Worm (Caenorhabditis elegans): Measurements from ENCODE around the gene pgph-2.

Gene pgph-2

ce11 chrV:5765081-5765480, at the start of gene pgph-2:
Gene pgph-2, plus strand, starts transcription at chrV:5765127.
- TF ChIP-seq nhr-76 (tag; optimal IDR thresholded peaks at IDR 0.05), result no peak
- TF ChIP-seq jun-1 (tag; optimal IDR thresholded peaks at IDR 0.05), result no peak
- TF ChIP-seq lin-39 (tag; optimal IDR thresholded peaks at IDR 0.05), result no peak
- no peak for TF ChIP-seq ZK546.5 (tag; optimal IDR thresholded peaks at IDR 0.05)
- TF ChIP-seq lsy-12 (tag; optimal IDR thresholded peaks at IDR 0.05), result no peak
- TF ChIP-seq nhr-11 (tag; optimal IDR thresholded peaks at IDR 0.05), result no peak
- peak; percentile 74 for TF ChIP-seq elt-2 (tag; optimal IDR thresholded peaks at IDR 0.05)
- TF ChIP-seq eor-1 (tag; optimal IDR thresholded peaks at IDR 0.05), result no peak
- no peak for TF ChIP-seq lin-15B (tag; optimal IDR thresholded peaks at IDR 0.05)
- no peak for TF ChIP-seq nhr-77 (tag; optimal IDR thresholded peaks at IDR 0.05)
- TF ChIP-seq mml-1 (tag; optimal IDR thresholded peaks at IDR 0.05), result no peak
- TF ChIP-seq pha-4 (tag; optimal IDR thresholded peaks at IDR 0.05), result peak; percentile 18
- TF ChIP-seq pqm-1 (tag; optimal IDR thresholded peaks at IDR 0.05), result peak; percentile 76
- no peak for TF ChIP-seq mdl-1 (tag; optimal IDR thresholded peaks at IDR 0.05)
- no peak for TF ChIP-seq ama-1 (optimal IDR thresholded peaks at IDR 0.05)

ce11 chrV:5716508-5716907, 48.4 kb upstream of the pgph-2 start, which contains the start of gene K09H11.9:
Gene K09H11.9, minus strand, starts transcription at chrV:5716608.
- TF ChIP-seq nhr-43 (tag; optimal IDR thresholded peaks at IDR 0.05; ENCODE audit: poor library complexity, severe bottlenecking) (no peak), elt-1 (tag; optimal IDR thresholded peaks at IDR 0.05) (no peak), unc-39 (tag; optimal IDR thresholded peaks at IDR 0.05) (no peak), egl-27 (tag; optimal IDR thresholded peaks at IDR 0.05) (no peak), ceh-82 (tag; optimal IDR thresholded peaks at IDR 0.05) (no peak), zag-1 (tag; optimal IDR thresholded peaks at IDR 0.05) (no peak), hmg-11 (tag; optimal IDR thresholded peaks at IDR 0.05) (no peak)

DNA sequence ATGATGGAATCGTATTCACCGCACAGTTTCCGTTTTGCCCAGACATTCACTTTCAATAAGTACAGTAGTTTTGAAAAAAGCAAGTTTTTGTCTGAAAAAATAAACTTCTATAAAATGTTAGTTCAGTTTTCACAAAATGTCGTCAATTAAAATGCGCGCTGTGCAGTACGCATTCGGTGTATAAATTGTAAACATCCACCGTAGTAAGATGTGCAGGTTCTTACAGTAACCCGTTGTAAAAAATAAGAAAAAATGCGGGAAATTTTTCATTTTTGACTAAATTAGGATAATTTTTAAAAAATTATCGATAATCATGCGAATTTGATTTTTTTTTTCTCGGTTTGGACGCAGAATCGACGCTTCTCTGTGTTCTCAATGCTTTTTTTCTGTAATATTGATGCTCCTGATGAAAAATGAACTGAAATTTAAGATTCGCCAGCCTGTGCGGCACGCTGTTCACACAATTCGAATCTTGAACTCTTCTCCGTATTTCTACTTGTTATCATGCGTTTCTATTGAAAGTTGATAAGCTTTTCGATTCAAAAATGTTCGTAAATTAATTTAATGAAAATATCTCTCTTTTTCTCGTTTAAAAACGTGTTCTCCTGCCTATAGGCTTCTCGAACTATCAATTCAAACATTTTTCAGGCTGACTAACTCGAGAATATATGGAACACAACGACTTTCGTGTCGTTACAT, 47.5 kb upstream of the pgph-2 start, which contains the start of gene rga-3:
rga-3 (plus strand) TSS at position 649 of the 699 bp plus-strand sequence.
- TF ChIP-seq ceh-82 (tag; optimal IDR thresholded peaks at IDR 0.05) (no peak), fos-1 (tag; optimal IDR thresholded peaks at IDR 0.05) (no peak), pha-4 (tag; optimal IDR thresholded peaks at IDR 0.05) (no peak), tbx-2 (tag; optimal IDR thresholded peaks at IDR 0.05) (no peak), ama-1 (optimal IDR thresholded peaks at IDR 0.05) (no peak), nhr-25 (tag; optimal IDR thresholded peaks at IDR 0.05) (no peak), nhr-23 (tag; optimal IDR thresholded peaks at IDR 0.05) (no peak), unc-39 (tag; optimal IDR thresholded peaks at IDR 0.05) (no peak), ceh-28 (tag; optimal IDR thresholded peaks at IDR 0.05) (no peak), snpc-4 (tag; optimal IDR thresholded peaks at IDR 0.05) (no peak), ztf-11 (tag; optimal IDR thresholded peaks at IDR 0.05) (no peak), unc-62 (GFP tag; optimal IDR thresholded peaks at IDR 0.05) (no peak), pqm-1 (tag; optimal IDR thresholded peaks at IDR 0.05) (no peak), skn-1 (tag; optimal IDR thresholded peaks at IDR 0.05) (no peak), nhr-12 (tag; optimal IDR thresholded peaks at IDR 0.05) (no peak), lsy-12 (tag; optimal IDR thresholded peaks at IDR 0.05) (no peak), R02D3.7 (tag; optimal IDR thresholded peaks at IDR 0.05) (no peak)

DNA sequence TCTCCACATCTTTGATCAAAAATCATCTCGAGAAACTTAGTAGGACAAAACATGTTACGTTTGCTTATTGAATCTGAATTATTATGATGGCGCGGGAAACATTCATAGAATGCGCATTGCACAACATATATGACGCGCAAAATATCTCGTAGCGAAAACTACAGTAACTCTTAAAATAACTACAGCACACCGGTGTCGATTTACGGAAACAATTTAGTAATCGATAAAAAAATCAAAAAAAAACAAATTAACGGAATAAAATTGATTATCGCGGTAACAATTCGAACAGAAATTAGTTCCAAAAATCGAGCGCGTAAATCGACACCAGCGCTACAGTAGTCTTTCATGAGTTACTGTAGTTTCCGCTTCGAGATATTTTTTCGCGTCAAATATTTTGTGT, 42.8 kb upstream of the pgph-2 start:
- TF ChIP-seq fkh-2 (tag; optimal IDR thresholded peaks at IDR 0.05) (no peak), unc-39 (tag; optimal IDR thresholded peaks at IDR 0.05) (no peak), unc-62 (GFP tag; optimal IDR thresholded peaks at IDR 0.05) (no peak), nfya-1 (tag; optimal IDR thresholded peaks at IDR 0.05; ENCODE audit: insufficient read depth) (no peak), nhr-28 (tag; optimal IDR thresholded peaks at IDR 0.05) (no peak), jun-1 (tag; optimal IDR thresholded peaks at IDR 0.05) (no peak), ceh-28 (tag; optimal IDR thresholded peaks at IDR 0.05) (no peak), nhr-23 (tag; optimal IDR thresholded peaks at IDR 0.05) (no peak), ama-1 (optimal IDR thresholded peaks at IDR 0.05) (no peak), tbx-2 (tag; optimal IDR thresholded peaks at IDR 0.05) (no peak), ceh-9 (tag; optimal IDR thresholded peaks at IDR 0.05) (no peak), hmg-11 (tag; optimal IDR thresholded peaks at IDR 0.05) (no peak), nhr-25 (tag; optimal IDR thresholded peaks at IDR 0.05) (no peak), ztf-4 (tag; optimal IDR thresholded peaks at IDR 0.05) (no peak), lin-39 (tag; optimal IDR thresholded peaks at IDR 0.05) (no peak), nhr-11 (tag; optimal IDR thresholded peaks at IDR 0.05) (no peak), pha-4 (tag; optimal IDR thresholded peaks at IDR 0.05) (no peak), nhr-77 (tag; optimal IDR thresholded peaks at IDR 0.05) (no peak), elt-1 (tag; optimal IDR thresholded peaks at IDR 0.05) (no peak)

Measured in whole organism, L3 larva.